Fruit fly (Drosophila melanogaster): ENCODE measurements around the gene repo.

Gene repo

DNA sequence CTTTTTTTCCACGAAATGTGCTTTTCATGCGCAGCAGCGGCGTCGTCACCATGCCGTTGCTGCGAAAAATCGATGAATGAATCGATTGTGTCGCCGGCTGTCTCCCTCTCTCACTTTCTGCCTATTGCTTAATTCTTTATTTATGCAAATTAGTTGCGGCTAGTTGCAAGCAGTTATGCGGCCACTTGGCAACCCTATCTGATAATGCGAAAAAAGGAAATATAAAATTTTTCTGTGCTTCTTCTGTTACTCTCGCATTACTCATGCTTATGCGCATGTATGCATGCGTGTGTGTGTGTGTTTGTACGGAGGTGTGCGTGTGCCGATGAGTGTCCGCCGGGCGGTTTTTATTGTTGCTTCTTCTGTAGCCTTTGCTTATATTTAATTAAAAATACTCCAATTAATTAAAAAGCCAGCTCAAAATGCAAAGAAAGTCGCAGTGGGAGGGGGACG, 7.8 kb downstream of the repo start (continued):
- TF ChIP-seq Drgx (GFP tag; IDR thresholded peaks at IDR 0.05) (peak; percentile 46), danr (GFP tag; IDR thresholded peaks at IDR 0.05) (no peak), Myb (GFP tag; optimal IDR thresholded peaks at IDR 0.05) (no peak), CG14441 (GFP tag; IDR thresholded peaks at IDR 0.05) (0 out of 2 replicates have a peak, but pooled peaks have one; percentile 30), Lim3 (GFP tag; IDR thresholded peaks at IDR 0.05) (no peak), run (tag; optimal IDR thresholded peaks at IDR 0.05) (no peak), CG7839 (tag; optimal IDR thresholded peaks at IDR 0.05) (peak; percentile 2), tgo (GFP tag; IDR thresholded peaks at IDR 0.05) (no peak), CG14050 (GFP tag; IDR thresholded peaks at IDR 0.05) (no peak), CG1233 (GFP tag; optimal IDR thresholded peaks at IDR 0.05) (no peak), CG17361 (GFP tag; IDR thresholded peaks at IDR 0.05) (no peak), nau (GFP tag; optimal IDR thresholded peaks at IDR 0.05) (no peak), CTCF (GFP tag; optimal IDR thresholded peaks at IDR 0.05) (no peak), Gsc (GFP tag; IDR thresholded peaks at IDR 0.05) (no peak), CG12071 (GFP tag; optimal IDR thresholded peaks at IDR 0.05) (peak; percentile 58), zfh2 (GFP tag; optimal IDR thresholded peaks at IDR 0.05) (peak; percentile 42), mirr (GFP tag; optimal IDR thresholded peaks at IDR 0.05) (peak; percentile 49), gcm (GFP tag; optimal IDR thresholded peaks at IDR 0.05) (no peak), CG42726 (GFP tag; IDR thresholded peaks at IDR 0.05; ENCODE audit: partially characterized antibody) (no peak), chn (GFP tag; optimal IDR thresholded peaks at IDR 0.05) (no peak), CG32767 (GFP tag; IDR thresholded peaks at IDR 0.05) (no peak), CG12659 (GFP tag; optimal IDR thresholded peaks at IDR 0.05) (peak; percentile 40), ro (GFP tag; IDR thresholded peaks at IDR 0.05) (no peak), CG12769 (tag; optimal IDR thresholded peaks at IDR 0.05) (no peak), CG1603 (tag; optimal IDR thresholded peaks at IDR 0.05) (no peak), CG30431 (GFP tag; optimal IDR thresholded peaks at IDR 0.05) (no peak), Optix (GFP tag; IDR thresholded peaks at IDR 0.05) (no peak), Fer1 (GFP tag; optimal IDR thresholded peaks at IDR 0.05) (peak; percentile 20), CG8478 (optimal IDR thresholded peaks at IDR 0.05) (no peak), pb (GFP tag; optimal IDR thresholded peaks at IDR 0.05) (no peak), CG10274 (GFP tag; optimal IDR thresholded peaks at IDR 0.05) (no peak), CG10267 (tag; optimal IDR thresholded peaks at IDR 0.05) (no peak), dm (GFP tag; optimal IDR thresholded peaks at IDR 0.05) (no peak), ewg (GFP tag; optimal IDR thresholded peaks at IDR 0.05) (peak; percentile 84), Kr (GFP tag; optimal IDR thresholded peaks at IDR 0.05) (no peak), CG16863 (GFP tag; optimal IDR thresholded peaks at IDR 0.05) (no peak), CG15073 (GFP tag; optimal IDR thresholded peaks at IDR 0.05) (no peak), Max (GFP tag; optimal IDR thresholded peaks at IDR 0.05) (no peak), CG2875 (GFP tag; optimal IDR thresholded peaks at IDR 0.05) (no peak), hb (GFP tag; IDR thresholded peaks at IDR 0.05; ENCODE audit: partially characterized antibody) (no peak), CG3726 (GFP tag; IDR thresholded peaks at IDR 0.05) (no peak), lmd (GFP tag; IDR thresholded peaks at IDR 0.05) (0 out of 2 replicates have a peak, but pooled peaks have one; percentile 8), MTF-1 (GFP tag; optimal IDR thresholded peaks at IDR 0.05; ENCODE audit: borderline replicate concordance) (peak; percentile 0), otp (GFP tag; IDR thresholded peaks at IDR 0.05) (no peak), gfzf (GFP tag; optimal IDR thresholded peaks at IDR 0.05) (no peak), lilli (GFP tag; optimal IDR thresholded peaks at IDR 0.05) (peak; percentile 35), CG7271 (tag; optimal IDR thresholded peaks at IDR 0.05) (no peak), CG13424 (tag; optimal IDR thresholded peaks at IDR 0.05) (no peak), CG3065 (GFP tag; optimal IDR thresholded peaks at IDR 0.05) (no peak), en (GFP tag; optimal IDR thresholded peaks at IDR 0.05) (no peak), fd102C (GFP tag; optimal IDR thresholded peaks at IDR 0.05) (no peak), D (optimal IDR thresholded peaks at IDR 0.05) (no peak), D (GFP tag; optimal IDR thresholded peaks at IDR 0.05) (no peak)
